Worm (Caenorhabditis elegans): ENCODE data around the gene F54G2.1.

Gene F54G2.1

DNA sequence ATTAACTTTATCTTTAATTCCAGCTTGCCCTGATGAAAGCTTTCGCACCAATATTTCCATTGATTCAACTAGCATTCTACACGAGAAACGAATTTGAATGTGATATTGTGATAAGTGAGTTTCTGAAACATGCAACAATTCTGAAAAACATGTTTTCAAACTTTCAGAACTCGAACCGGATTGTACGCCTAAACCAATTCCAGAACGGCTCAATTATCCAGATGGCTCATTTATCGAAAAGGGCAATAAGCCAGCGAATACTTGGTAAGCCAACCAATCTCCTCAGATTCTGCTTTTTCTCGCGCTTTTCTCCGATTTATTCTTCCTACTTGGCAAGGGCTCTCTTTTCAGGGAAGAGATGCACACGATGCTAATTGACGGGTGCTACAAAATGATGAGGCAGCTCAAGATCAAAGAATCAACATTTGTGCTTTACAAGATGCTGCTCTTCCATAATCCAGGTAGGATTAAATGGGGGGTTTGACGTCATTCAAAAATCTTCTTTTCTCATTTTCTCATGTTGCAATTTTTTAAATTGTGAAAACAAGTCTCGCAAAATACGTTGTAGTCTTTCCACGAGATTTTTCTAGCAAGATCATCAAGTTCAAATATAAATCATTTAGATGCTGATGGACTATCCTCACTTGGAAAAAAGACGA, 59.7 kb downstream of the F54G2.1 start:
- TF ChIP-seq pros-1 (tag; optimal IDR thresholded peaks at IDR 0.05) (no peak), unc-42 (tag; optimal IDR thresholded peaks at IDR 0.05) (no peak), hlh-15 (tag; optimal IDR thresholded peaks at IDR 0.05) (no peak), pha-2 (tag; optimal IDR thresholded peaks at IDR 0.05) (no peak), ahr-1 (tag; optimal IDR thresholded peaks at IDR 0.05) (no peak), nfya-1 (tag; optimal IDR thresholded peaks at IDR 0.05) (no peak), ceh-48 (tag; optimal IDR thresholded peaks at IDR 0.05) (no peak)

DNA sequence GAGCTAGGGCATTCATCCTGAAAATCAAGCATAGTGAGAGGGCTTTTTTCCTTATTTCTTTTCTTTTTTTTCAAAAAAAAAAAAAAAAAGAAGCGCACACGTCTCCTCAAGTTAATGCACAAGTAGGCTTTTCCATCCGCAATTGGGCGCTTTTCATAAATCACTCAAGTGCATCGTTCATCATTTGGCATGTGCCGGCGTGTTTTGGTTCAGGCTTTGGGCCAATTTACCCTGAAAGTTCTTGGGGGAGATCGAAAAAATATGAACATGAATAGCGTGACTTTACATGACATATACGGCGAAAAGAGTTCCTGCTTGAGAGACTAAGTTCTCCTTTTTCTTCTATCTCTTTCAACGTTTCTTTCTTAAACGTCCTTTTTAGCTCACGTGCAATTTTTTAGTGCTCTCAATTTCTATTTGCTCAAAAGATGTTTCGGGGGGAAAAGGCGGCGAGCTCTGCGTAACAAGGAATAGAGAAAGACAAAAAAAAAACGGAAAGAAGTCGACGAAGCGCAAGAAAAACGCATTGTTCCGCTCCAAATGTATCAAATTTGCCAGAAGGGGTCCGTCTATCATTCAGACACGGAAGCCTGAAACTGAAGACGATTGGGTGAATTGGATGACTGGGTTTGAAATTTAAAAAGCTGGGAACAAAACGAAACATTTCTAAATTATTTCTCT, 63.0 kb downstream of the F54G2.1 start:
- TF ChIP-seq pros-1 (tag; optimal IDR thresholded peaks at IDR 0.05) (no peak), ceh-6 (GFP tag; optimal IDR thresholded peaks at IDR 0.05) (no peak), C38D4.7 (GFP tag; optimal IDR thresholded peaks at IDR 0.05) (no peak), unc-42 (tag; optimal IDR thresholded peaks at IDR 0.05) (peak; percentile 23), ceh-24 (tag; optimal IDR thresholded peaks at IDR 0.05) (no peak), gmeb-2 (tag; optimal IDR thresholded peaks at IDR 0.05) (no peak)

- TF ChIP-seq fax-1 (tag; optimal IDR thresholded peaks at IDR 0.05) (peak; percentile 16), syd-9 (tag; optimal IDR thresholded peaks at IDR 0.05) (peak; percentile 54), gmeb-2 (tag; optimal IDR thresholded peaks at IDR 0.05) (no peak), pat-9 (tag; optimal IDR thresholded peaks at IDR 0.05) (no peak), C08G9.2 (tag; optimal IDR thresholded peaks at IDR 0.05) (peak; percentile 40), C38D4.7 (GFP tag; optimal IDR thresholded peaks at IDR 0.05) (peak; percentile 14), ama-1 (optimal IDR thresholded peaks at IDR 0.05) (no peak), zip-5 (tag; optimal IDR thresholded peaks at IDR 0.05) (no peak), F13H6.1 (tag; optimal IDR thresholded peaks at IDR 0.05) (peak; percentile 37), hlh-13 (GFP tag; optimal IDR thresholded peaks at IDR 0.05) (no peak), ceh-34 (tag; optimal IDR thresholded peaks at IDR 0.05) (peak; percentile 53), elt-2 (tag; optimal IDR thresholded peaks at IDR 0.05) (no peak), tbx-2 (tag; optimal IDR thresholded peaks at IDR 0.05) (peak; percentile 65), unc-55 (GFP tag; optimal IDR thresholded peaks at IDR 0.05) (peak; percentile 24), sdc-2 (tag; optimal IDR thresholded peaks at IDR 0.05) (peak; percentile 2), ceh-19 (GFP tag; optimal IDR thresholded peaks at IDR 0.05) (no peak), dmd-4 (tag; optimal IDR thresholded peaks at IDR 0.05; ENCODE audit: borderline replicate concordance) (no peak), ceh-2 (tag; optimal IDR thresholded peaks at IDR 0.05) (no peak), Y22D7AL.16 (tag; optimal IDR thresholded peaks at IDR 0.05) (no peak), ztf-16 (tag; optimal IDR thresholded peaks at IDR 0.05) (no peak), mec-3 (tag; optimal IDR thresholded peaks at IDR 0.05; ENCODE audit: borderline replicate concordance) (no peak), hlh-8 (tag; optimal IDR thresholded peaks at IDR 0.05) (no peak), elt-4 (tag; optimal IDR thresholded peaks at IDR 0.05) (no peak), pha-2 (tag; optimal IDR thresholded peaks at IDR 0.05) (no peak), ets-4 (tag; optimal IDR thresholded peaks at IDR 0.05) (no peak), hlh-6 (tag; optimal IDR thresholded peaks at IDR 0.05) (peak; percentile 74), rnt-1 (tag; optimal IDR thresholded peaks at IDR 0.05) (peak; percentile 72), nfya-1 (tag; optimal IDR thresholded peaks at IDR 0.05) (peak; percentile 61), unc-42 (tag; optimal IDR thresholded peaks at IDR 0.05) (peak; percentile 75), fkh-10 (GFP tag; optimal IDR thresholded peaks at IDR 0.05) (no peak), ceh-18 (tag; optimal IDR thresholded peaks at IDR 0.05) (peak; percentile 93), fkh-6 (tag; optimal IDR thresholded peaks at IDR 0.05) (peak; percentile 37), ceh-14 (tag; optimal IDR thresholded peaks at IDR 0.05) (peak; percentile 74), ceh-31 (tag; optimal IDR thresholded peaks at IDR 0.05) (peak; percentile 78)
Observed at ce11 chrX:2598833-2599279, 65.3 kb downstream of the F54G2.1 start.

Measured in whole organism, late embryonic.